Worm (Caenorhabditis elegans) whole organism, late embryonic: ENCODE results near the gene dab-1.

ENCODE experiments used
- C08G9.2 ChIP-seq: sonication (generic microtip); optimal IDR thresholded peaks from 2 replicates; lab custom pipeline; 2016; ENCODE audit warnings: mild to moderate bottlenecking, missing genetic modification characterization, moderate library complexity, missing compliant biosample characterization
- F13H6.1 ChIP-seq: sonication (generic microtip); optimal IDR thresholded peaks from 2 replicates; lab custom pipeline; 2016; ENCODE audit warnings: missing genetic modification characterization, missing compliant biosample characterization
- K02D7.2 ChIP-seq: sonication (generic microtip); optimal IDR thresholded peaks from 2 replicates; lab custom pipeline; 2017; ENCODE audit warnings: mild to moderate bottlenecking, missing genetic modification characterization, missing compliant biosample characterization
- K09A11.1 ChIP-seq: sonication (generic microtip); optimal IDR thresholded peaks from 2 replicates; lab custom pipeline; 2017; ENCODE audit warnings: antibody characterized with exemption, mild to moderate bottlenecking, missing genetic modification characterization, missing compliant biosample characterization; ENCODE audit not compliant: insufficient read depth
- ahr-1 ChIP-seq: sonication (generic microtip); optimal IDR thresholded peaks from 2 replicates; lab custom pipeline; 2016; ENCODE audit warnings: missing genetic modification characterization, missing compliant biosample characterization
- ceh-14 ChIP-seq: sonication (generic microtip); optimal IDR thresholded peaks from 2 replicates; lab custom pipeline; 2016; ENCODE audit warnings: missing genotype, missing genetic modification characterization, missing compliant biosample characterization
- ceh-19 ChIP-seq: fragments of 200-800 bp; sonication (Bioruptor generic); optimal IDR thresholded peaks from 2 replicates; lab custom pipeline; 2018; ENCODE audit warnings: mild to moderate bottlenecking, missing genetic modification characterization, missing compliant biosample characterization
- ceh-2 ChIP-seq: sonication (generic microtip); optimal IDR thresholded peaks from 2 replicates; lab custom pipeline; 2016; ENCODE audit warnings: missing genotype, missing genetic modification characterization, missing compliant biosample characterization
- ceh-24 ChIP-seq: sonication (generic microtip); optimal IDR thresholded peaks from 2 replicates; lab custom pipeline; 2016; ENCODE audit warnings: mild to moderate bottlenecking, missing genetic modification characterization, missing compliant biosample characterization
- ceh-30 ChIP-seq: fragments of 150-350 bp; optimal IDR thresholded peaks from 2 replicates; lab custom pipeline; 2014; ENCODE audit warnings: missing biosample characterization, missing genetic modification characterization
- ceh-31 ChIP-seq: sonication (generic microtip); optimal IDR thresholded peaks from 2 replicates; lab custom pipeline; 2016; ENCODE audit warnings: missing genetic modification characterization, missing compliant biosample characterization
- ceh-6 ChIP-seq: fragments of 200-800 bp; sonication (Bioruptor generic); optimal IDR thresholded peaks from 2 replicates; lab custom pipeline; 2018; ENCODE audit warnings: mild to moderate bottlenecking, missing genetic modification characterization, missing compliant biosample characterization
- ceh-9 ChIP-seq: sonication (generic microtip); optimal IDR thresholded peaks from 2 replicates; lab custom pipeline; 2016; ENCODE audit warnings: mild to moderate bottlenecking, missing genetic modification characterization, inconsistent platforms, missing compliant biosample characterization
- elt-2 ChIP-seq: sonication (generic microtip); optimal IDR thresholded peaks from 2 replicates; lab custom pipeline; 2016; ENCODE audit warnings: missing genetic modification reagents, missing genetic modification characterization, missing compliant biosample characterization
- elt-4 ChIP-seq: sonication (generic microtip); optimal IDR thresholded peaks from 2 replicates; lab custom pipeline; 2016; ENCODE audit warnings: missing genetic modification characterization, missing compliant biosample characterization
- fkh-10 ChIP-seq: fragments of 150-350 bp; optimal IDR thresholded peaks from 2 replicates; lab custom pipeline; 2014; ENCODE audit warnings: missing biosample characterization, missing genetic modification reagents, missing genetic modification characterization
- gmeb-2 ChIP-seq: sonication (generic microtip); optimal IDR thresholded peaks from 2 replicates; lab custom pipeline; 2016; ENCODE audit warnings: missing genetic modification characterization, inconsistent platforms, missing compliant biosample characterization
- hlh-15 ChIP-seq: sonication (generic microtip); optimal IDR thresholded peaks from 2 replicates; lab custom pipeline; 2016; ENCODE audit warnings: missing genetic modification characterization, missing compliant biosample characterization
- hlh-8 ChIP-seq: sonication (generic microtip); optimal IDR thresholded peaks from 2 replicates; lab custom pipeline; 2016; ENCODE audit warnings: missing genotype, missing genetic modification characterization, missing compliant biosample characterization
- nfya-1 ChIP-seq: sonication (generic microtip); optimal IDR thresholded peaks from 2 replicates; lab custom pipeline; 2017; ENCODE audit warnings: missing genetic modification characterization, mild to moderate bottlenecking, missing compliant biosample characterization, antibody characterized with exemption, moderate library complexity
- nhr-11 ChIP-seq: fragments of 150-350 bp; optimal IDR thresholded peaks from 2 replicates; lab custom pipeline; 2014; ENCODE audit warnings: missing biosample characterization, missing genetic modification characterization
- npax-4 ChIP-seq: sonication (generic microtip); optimal IDR thresholded peaks from 2 replicates; lab custom pipeline; 2016; ENCODE audit warnings: missing genetic modification characterization, missing compliant biosample characterization
- odd-2 ChIP-seq: sonication (generic microtip); optimal IDR thresholded peaks from 2 replicates; lab custom pipeline; 2017; ENCODE audit warnings: antibody characterized with exemption, mild to moderate bottlenecking, missing genetic modification characterization, missing compliant biosample characterization
- pag-3 ChIP-seq: sonication (generic microtip); optimal IDR thresholded peaks from 2 replicates; lab custom pipeline; 2016; ENCODE audit warnings: missing compliant biosample characterization, missing genetic modification characterization, borderline replicate concordance
- pat-9 ChIP-seq: fragments of 200-800 bp; sonication (Bioruptor generic); optimal IDR thresholded peaks from 2 replicates; lab custom pipeline; 2018; ENCODE audit warnings: mild to moderate bottlenecking, missing genetic modification characterization, moderate library complexity, missing compliant biosample characterization
- pax-1 ChIP-seq: fragments of 150-350 bp; optimal IDR thresholded peaks from 2 replicates; lab custom pipeline; 2014; ENCODE audit warnings: missing biosample characterization, missing genetic modification characterization
- pha-2 ChIP-seq: sonication (generic microtip); optimal IDR thresholded peaks from 2 replicates; lab custom pipeline; 2017; ENCODE audit warnings: mild to moderate bottlenecking, missing genetic modification characterization, missing compliant biosample characterization
- pqm-1 ChIP-seq: sonication (generic microtip); optimal IDR thresholded peaks from 2 replicates; lab custom pipeline; 2016; ENCODE audit warnings: missing genetic modification characterization, missing compliant biosample characterization
- ref-2 ChIP-seq: sonication (generic microtip); optimal IDR thresholded peaks from 2 replicates; lab custom pipeline; 2016; ENCODE audit warnings: missing genetic modification characterization, missing compliant biosample characterization
- rnt-1 ChIP-seq: sonication (generic microtip); optimal IDR thresholded peaks from 2 replicates; lab custom pipeline; 2016; ENCODE audit warnings: missing genetic modification characterization, missing compliant biosample characterization
- sdc-2 ChIP-seq: sonication (generic microtip); optimal IDR thresholded peaks from 2 replicates; lab custom pipeline; 2016; ENCODE audit warnings: missing genotype, missing genetic modification characterization, missing compliant biosample characterization
- tbx-2 ChIP-seq: sonication (generic microtip); optimal IDR thresholded peaks from 2 replicates; lab custom pipeline; 2016; ENCODE audit warnings: missing genetic modification characterization, missing compliant biosample characterization
- tbx-7 ChIP-seq: sonication (generic microtip); optimal IDR thresholded peaks from 2 replicates; lab custom pipeline; 2016; ENCODE audit warnings: missing genotype, missing genetic modification characterization, missing compliant biosample characterization
- ttx-3 ChIP-seq: sonication (generic microtip); optimal IDR thresholded peaks from 2 replicates; lab custom pipeline; 2016; ENCODE audit warnings: missing genetic modification reagents, missing genetic modification characterization, missing compliant biosample characterization
- unc-3 ChIP-seq, 2 experiments: fragments of 200-800 bp in 1 of 2; sonication (Bioruptor generic) in 1 of 2; sonication (generic microtip) in 1 of 2; conservative IDR thresholded peaks in 1 of 2; optimal IDR thresholded peaks in 1 of 2; 2 replicates each; pipeline versions ENCODE4 v1.3.6 to Lab custom; 2016 to 2022; ENCODE audit warnings: missing compliant biosample characterization in 2 of 2, missing genetic modification characterization in 2 of 2, missing genetic modification reagents in 1 of 2
- unc-42 ChIP-seq: sonication (generic microtip); optimal IDR thresholded peaks from 2 replicates; lab custom pipeline; 2016; ENCODE audit warnings: missing genotype, missing genetic modification characterization, missing compliant biosample characterization
- unc-55 ChIP-seq: sonication (generic microtip); optimal IDR thresholded peaks from 2 replicates; lab custom pipeline; 2017; ENCODE audit warnings: missing biosample characterization, missing genetic modification reagents, missing genetic modification characterization
- unc-86 ChIP-seq: sonication (generic microtip); optimal IDR thresholded peaks from 2 replicates; lab custom pipeline; 2016; ENCODE audit warnings: missing genetic modification characterization, missing compliant biosample characterization
- ztf-16 ChIP-seq: sonication (generic microtip); optimal IDR thresholded peaks from 2 replicates; lab custom pipeline; 2017; ENCODE audit warnings: missing genetic modification characterization, missing compliant biosample characterization

The dab-1 gene

ce11 chrII:8259038-8259437, 36.9 kb downstream of the dab-1 start, which contains the start of gene F35C11.6:
Gene F35C11.6, minus strand, starts transcription at chrII:8259138.
- no peak for TF ChIP-seq hlh-15
- no peak for TF ChIP-seq ztf-16 (tag; lab: Kevin White, UChicago)
- TF ChIP-seq gmeb-2 (tag; lab: Kevin White, UChicago), result no peak
- no peak for TF ChIP-seq sdc-2
- no peak for TF ChIP-seq ceh-6 (GFP tag; lab: Kevin White, UChicago)
- TF ChIP-seq C08G9.2 (tag; lab: Kevin White, UChicago), result no peak
- TF ChIP-seq tbx-7 (tag; lab: Kevin White, UChicago), result no peak
- TF ChIP-seq ahr-1 (tag; lab: Kevin White, UChicago), result no peak
- no peak for TF ChIP-seq K02D7.2 (tag; lab: Kevin White, UChicago)
- no peak for TF ChIP-seq hlh-8
- no peak for TF ChIP-seq pag-3
- no peak for TF ChIP-seq nhr-11 (tag; lab: Kevin White, UChicago)
- TF ChIP-seq ref-2, result no peak
- no peak for TF ChIP-seq unc-42 (tag; lab: Kevin White, UChicago)

ce11 chrII:8259674-8260073, 37.5 kb downstream of the dab-1 start:
- TF ChIP-seq tbx-7 (tag; lab: Kevin White, UChicago), result no peak
- TF ChIP-seq ahr-1 (tag; lab: Kevin White, UChicago), result no peak
- TF ChIP-seq unc-86, result no peak
- no peak for TF ChIP-seq tbx-2 (tag; lab: Kevin White, UChicago)
- no peak for TF ChIP-seq hlh-8
- no peak for TF ChIP-seq ceh-9
- TF ChIP-seq F13H6.1 (tag; lab: Kevin White, UChicago), result no peak
- no peak for TF ChIP-seq unc-3 (GFP tag; conservative IDR thresholded peaks at IDR 0.05; lab: Robert Waterston, UW)
- TF ChIP-seq unc-3 (tag; optimal IDR thresholded peaks at IDR 0.05; lab: Kevin White, UChicago), result no peak
- no peak for TF ChIP-seq pqm-1 (tag; lab: Kevin White, UChicago)
- no peak for TF ChIP-seq pax-1 (tag; lab: Kevin White, UChicago)
- TF ChIP-seq ref-2, result no peak
- no peak for TF ChIP-seq ceh-24
- no peak for TF ChIP-seq ceh-2 (tag; lab: Kevin White, UChicago)
- no peak for TF ChIP-seq ceh-19 (GFP tag; lab: Kevin White, UChicago)
- TF ChIP-seq K09A11.1, result no peak
- no peak for TF ChIP-seq ceh-14 (tag; lab: Kevin White, UChicago)
- no peak for TF ChIP-seq pat-9
- TF ChIP-seq ttx-3 (tag; lab: Kevin White, UChicago), result no peak
- no peak for TF ChIP-seq ceh-30 (tag; lab: Kevin White, UChicago)
- no peak for TF ChIP-seq pag-3

ce11 chrII:8263562-8263961, 41.4 kb downstream of the dab-1 start:
- TF ChIP-seq npax-4 (tag; lab: Kevin White, UChicago) (no peak), elt-4 (no peak), rnt-1 (tag; lab: Kevin White, UChicago) (no peak), ceh-9 (no peak), ceh-24 (no peak), odd-2 (no peak), tbx-2 (tag; lab: Kevin White, UChicago) (no peak)

- no peak for TF ChIP-seq unc-55 (GFP tag; lab: Kevin White, UChicago)
- TF ChIP-seq pha-2 (tag; lab: Kevin White, UChicago), result no peak
- no peak for TF ChIP-seq npax-4 (tag; lab: Kevin White, UChicago)
- TF ChIP-seq unc-86, result no peak
- no peak for TF ChIP-seq pax-1 (tag; lab: Kevin White, UChicago)
- no peak for TF ChIP-seq ceh-31 (tag; lab: Kevin White, UChicago)
- no peak for TF ChIP-seq ceh-30 (tag; lab: Kevin White, UChicago)
- TF ChIP-seq ceh-6 (GFP tag; lab: Kevin White, UChicago), result no peak
- TF ChIP-seq elt-2 (tag; lab: Kevin White, UChicago), result no peak
- no peak for TF ChIP-seq hlh-15
- TF ChIP-seq fkh-10 (GFP tag; lab: Kevin White, UChicago), result no peak
- TF ChIP-seq nfya-1 (tag; lab: Kevin White, UChicago), result no peak
Observed at ce11 chrII:8264619-8265018, 42.4 kb downstream of the dab-1 start, which contains the start of gene srdh-1. Gene srdh-1, plus strand, starts transcription at chrII:8264661.
